ENCODE assay signal across 5 fruit fly cellular contexts in the genomic region with DNA sequence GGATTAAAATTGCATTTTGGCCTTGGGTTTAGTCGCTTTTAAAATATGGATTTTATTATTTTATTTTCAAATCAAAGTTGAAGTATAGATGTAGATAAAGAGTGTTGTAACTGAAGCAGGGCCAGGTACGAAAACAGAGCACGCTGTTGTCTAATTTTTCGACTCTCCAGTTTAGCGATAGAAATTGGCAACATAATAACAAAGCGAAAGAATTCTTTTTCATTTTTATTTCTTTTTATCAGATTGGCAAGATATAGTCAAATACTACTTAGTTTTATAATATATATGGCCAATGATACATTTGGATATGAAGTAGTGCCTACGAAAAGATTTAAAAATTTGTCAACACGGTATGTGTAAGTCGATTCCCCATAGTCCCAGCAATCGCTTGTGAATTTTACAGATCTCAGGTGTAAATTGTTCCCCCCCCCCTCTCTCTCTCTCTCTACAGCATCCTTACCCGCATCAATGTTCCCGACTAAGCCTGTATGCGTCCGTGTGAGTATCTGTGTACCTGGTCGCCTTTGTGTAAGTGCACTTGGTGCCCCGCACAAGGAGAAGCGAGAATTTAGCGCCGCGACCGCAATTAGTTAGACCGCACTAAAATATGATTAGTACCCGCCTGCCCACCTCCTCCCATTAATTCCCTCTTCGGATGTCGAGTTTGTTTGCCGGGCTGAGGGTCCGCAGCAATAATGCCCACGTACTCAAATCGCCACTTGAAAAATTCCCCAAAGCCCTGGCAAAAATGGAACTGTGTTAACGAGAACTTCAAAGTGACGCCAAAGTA.
TF ChIP-seq lines count a peak whose summit lies in the region.

No protein-coding gene starts in this region.

- TF ChIP-seq CTCF in whole organism, embryonic (GFP tag; optimal IDR thresholded peaks at IDR 0.05; lab: Kevin White, UChicago), result no peak

TF ChIP-seq in whole organism, 6 proteins besides CTCF, POLR2A, EP300 and RAD21:
- TF ChIP-seq psq (optimal IDR thresholded peaks at IDR 0.05; lab: Kevin White, UChicago), result no peak
- TF ChIP-seq pan (optimal IDR thresholded peaks at IDR 0.05; lab: Kevin White, UChicago), result peak; percentile 77
TF ChIP-seq in whole organism: peak in this region for 1.

TF ChIP-seq in whole organism, embryonic, 481 proteins besides CTCF, POLR2A, EP300 and RAD21 (continues in another document):
- 0 out of 3 replicates have a peak, but pooled peaks have one; percentile 22 for TF ChIP-seq z (GFP tag; IDR thresholded peaks at IDR 0.05; lab: Robert Waterston, UW)
- no peak for TF ChIP-seq NfI (GFP tag; optimal IDR thresholded peaks at IDR 0.05; lab: Kevin White, UChicago)
- TF ChIP-seq ac (GFP tag; optimal IDR thresholded peaks at IDR 0.05; lab: Kevin White, UChicago), result no peak
- TF ChIP-seq CG10959 (GFP tag; IDR thresholded peaks at IDR 0.05; lab: Robert Waterston, UW), result no peak
- TF ChIP-seq CG42726 (GFP tag; IDR thresholded peaks at IDR 0.05; lab: Robert Waterston, UW; ENCODE audit: partially characterized antibody), result no peak
- TF ChIP-seq cg (GFP tag; optimal IDR thresholded peaks at IDR 0.05; lab: Kevin White, UChicago), result peak; percentile 40
- TF ChIP-seq otp (GFP tag; IDR thresholded peaks at IDR 0.05; lab: Robert Waterston, UW), result peak; percentile 59; the same call in 1 of the 3 replicates
- peak; percentile 19 for TF ChIP-seq dmrt11E (tag; optimal IDR thresholded peaks at IDR 0.05; lab: Kevin White, UChicago)
- no peak for TF ChIP-seq CG11695 (GFP tag; IDR thresholded peaks at IDR 0.05; lab: Robert Waterston, UW)
- 0 out of 2 replicates have a peak, but pooled peaks have one; percentile 32 for TF ChIP-seq chm (GFP tag; IDR thresholded peaks at IDR 0.05; lab: Robert Waterston, UW)
- no peak for TF ChIP-seq CG34422 (GFP tag; IDR thresholded peaks at IDR 0.05; lab: Robert Waterston, UW)
- peak; percentile 25; the same call in 1 of the 3 replicates for TF ChIP-seq row (GFP tag; IDR thresholded peaks at IDR 0.05; lab: Robert Waterston, UW)
- 0 out of 2 replicates have a peak, but pooled peaks have one; percentile 4 for TF ChIP-seq CG16779 (GFP tag; IDR thresholded peaks at IDR 0.05; lab: Robert Waterston, UW)
- no peak for TF ChIP-seq tx (GFP tag; optimal IDR thresholded peaks at IDR 0.05; lab: Kevin White, UChicago)
- no peak for TF ChIP-seq kay (GFP tag; optimal IDR thresholded peaks at IDR 0.05; lab: Kevin White, UChicago)
- TF ChIP-seq sens (GFP tag; lab: Kevin White, UChicago), result peak; percentile 82
- peak; percentile 82 for TF ChIP-seq crol (GFP tag; IDR thresholded peaks at IDR 0.05; lab: Robert Waterston, UW)
- peak; percentile 33; the same call in 1 of the 2 replicates for TF ChIP-seq Awh (GFP tag; IDR thresholded peaks at IDR 0.05; lab: Robert Waterston, UW)

TF ChIP-seq in whole organism, prepupa, 60 proteins besides CTCF, POLR2A, EP300 and RAD21:
- peak; percentile 39 for TF ChIP-seq Met (GFP tag; optimal IDR thresholded peaks at IDR 0.05; lab: Kevin White, UChicago)
- TF ChIP-seq esn (GFP tag; optimal IDR thresholded peaks at IDR 0.05; lab: Kevin White, UChicago), result peak; percentile 24
- TF ChIP-seq CG6808 (GFP tag; optimal IDR thresholded peaks at IDR 0.05; lab: Kevin White, UChicago), result no peak
- TF ChIP-seq CG6854 (GFP tag; optimal IDR thresholded peaks at IDR 0.05; lab: Kevin White, UChicago), result no peak
- TF ChIP-seq dsx (GFP tag; optimal IDR thresholded peaks at IDR 0.05; lab: Kevin White, UChicago; ENCODE audit: poor library complexity, severe bottlenecking), result no peak
- peak; percentile 62 for TF ChIP-seq svp (GFP tag; lab: Kevin White, UChicago)
- peak; percentile 23 for TF ChIP-seq Eip75B (GFP tag; optimal IDR thresholded peaks at IDR 0.05; lab: Kevin White, UChicago)
- no peak for TF ChIP-seq CG31627 (GFP tag; optimal IDR thresholded peaks at IDR 0.05; lab: Kevin White, UChicago)
- TF ChIP-seq lz (GFP tag; optimal IDR thresholded peaks at IDR 0.05; lab: Kevin White, UChicago), result peak; percentile 22
- TF ChIP-seq CG9139 (GFP tag; optimal IDR thresholded peaks at IDR 0.05; lab: Kevin White, UChicago), result no peak
- peak; percentile 5 for TF ChIP-seq CG16779 (tag; optimal IDR thresholded peaks at IDR 0.05; lab: Kevin White, UChicago)
- no peak for TF ChIP-seq Hr4 (GFP tag; optimal IDR thresholded peaks at IDR 0.05; lab: Kevin White, UChicago)
- peak; percentile 77 for TF ChIP-seq Eip78C (GFP tag; lab: Kevin White, UChicago)
- TF ChIP-seq topi (GFP tag; optimal IDR thresholded peaks at IDR 0.05; lab: Kevin White, UChicago), result peak; percentile 7

TF ChIP-seq in whole organism, pupa, 21 proteins besides CTCF, POLR2A, EP300 and RAD21:
- TF ChIP-seq D1 (tag; optimal IDR thresholded peaks at IDR 0.05; lab: Kevin White, UChicago), result no peak
- no peak for TF ChIP-seq CG12605 (GFP tag; IDR thresholded peaks at IDR 0.05; lab: Robert Waterston, UW)
- TF ChIP-seq CG14655 (GFP tag; optimal IDR thresholded peaks at IDR 0.05; lab: Kevin White, UChicago), result peak; percentile 43

TF ChIP-seq in whole organism, wandering third instar larva, 38 proteins besides CTCF, POLR2A, EP300 and RAD21:
- TF ChIP-seq Rel (GFP tag; optimal IDR thresholded peaks at IDR 0.05; lab: Kevin White, UChicago), result no peak
- TF ChIP-seq Rel (tag; optimal IDR thresholded peaks at IDR 0.05; lab: Kevin White, UChicago), result no peak
- peak; percentile 43 for TF ChIP-seq pan (optimal IDR thresholded peaks at IDR 0.05; lab: Kevin White, UChicago)
- TF ChIP-seq h (GFP tag; optimal IDR thresholded peaks at IDR 0.05; lab: Kevin White, UChicago), result no peak
- no peak for TF ChIP-seq sage (GFP tag; optimal IDR thresholded peaks at IDR 0.05; lab: Kevin White, UChicago)
- no peak for TF ChIP-seq foxo (GFP tag; optimal IDR thresholded peaks at IDR 0.05; lab: Kevin White, UChicago)
TF ChIP-seq in whole organism, wandering third instar larva: peak in this region for 1.
